Worm (Caenorhabditis elegans) whole organism, early embryonic: ENCODE data around the gene bckd-1A.

ENCODE experiments used
- F13C5.2 ChIP-seq: sonication (generic microtip); optimal IDR thresholded peaks from 2 replicates; lab custom pipeline; 2017; ENCODE audit warnings: mild to moderate bottlenecking, missing genetic modification characterization, inconsistent platforms, missing compliant biosample characterization
- ama-1 ChIP-seq: fragments of 150-350 bp; optimal IDR thresholded peaks from 2 replicates; lab custom pipeline; 2014
- ceh-13 ChIP-seq: fragments of 200-800 bp; sonication (Bioruptor generic); optimal IDR thresholded peaks from 2 replicates; lab custom pipeline; 2018; ENCODE audit warnings: mild to moderate bottlenecking, missing genetic modification characterization, missing compliant biosample characterization
- flt-1 ChIP-seq: fragments of 200-800 bp; sonication (Bioruptor generic); IDR thresholded peaks from 2 replicates; pipeline ENCODE4 v1.3.6; 2022; ENCODE audit warnings: missing genetic modification characterization, missing compliant biosample characterization
- hnd-1 ChIP-seq: sonication (generic microtip); optimal IDR thresholded peaks from 2 replicates; lab custom pipeline; 2016; ENCODE audit warnings: missing genetic modification characterization, missing compliant biosample characterization
- scrt-1 ChIP-seq: fragments of 200-800 bp; sonication (Bioruptor generic); IDR thresholded peaks from 2 replicates; pipeline ENCODE4 v1.3.6; 2022; ENCODE audit warnings: missing genetic modification characterization, missing compliant biosample characterization

- TF ChIP-seq hnd-1 (tag; lab: Kevin White, UChicago) (no peak), flt-1 (GFP tag; lab: Robert Waterston, UW) (no peak), scrt-1 (GFP tag; lab: Robert Waterston, UW) (no peak), F13C5.2 (no peak), ceh-13 (GFP tag; lab: Kevin White, UChicago) (no peak), ama-1 (lab: Kevin White, UChicago) (no peak)
These were observed 27.2 kb downstream of the bckd-1A start for ce11 chrIII:12945072-12945471.
